Fruit fly (Drosophila melanogaster) whole organism: ENCODE results near the gene ND-B16.6.

Experiments
- CG8478 ChIP-seq: fragments of >200 bp; optimal IDR thresholded peaks from 2 replicates; lab custom pipeline; 2018; ENCODE audit warnings: inconsistent platforms
- Dll ChIP-seq: fragments of >200 bp; optimal IDR thresholded peaks from 2 replicates; lab custom pipeline; 2017
- EcR ChIP-seq, 2 experiments: fragments of >200 bp; optimal IDR thresholded peaks; 2 replicates each; lab custom pipeline; 2017; ENCODE audit warnings: missing biosample characterization in 2 of 2, missing genetic modification characterization in 2 of 2, missing genetic modification reagents in 2 of 2
- pan ChIP-seq: fragments of >200 bp; optimal IDR thresholded peaks from 2 replicates; lab custom pipeline; 2017
- psq ChIP-seq: fragments of >200 bp; optimal IDR thresholded peaks from 2 replicates; lab custom pipeline; 2017
- usp ChIP-seq: fragments of >200 bp; optimal IDR thresholded peaks from 2 replicates; lab custom pipeline; 2017; ENCODE audit warnings: missing biosample characterization, missing genetic modification characterization, mixed read lengths

dm6 chrX:6341678-6342077 lies 8.5 kb downstream of the ND-B16.6 start:
- TF ChIP-seq CG8478 (lab: Kevin White, UChicago) = no peak
- no peak for TF ChIP-seq pan
- TF ChIP-seq usp (GFP tag; lab: Kevin White, UChicago) = no peak
- no peak for TF ChIP-seq psq (lab: Kevin White, UChicago)
- TF ChIP-seq Dll = no peak
- TF ChIP-seq EcR (GFP tag; optimal IDR thresholded peaks at IDR 0.05; lab: Kevin White, UChicago) = no peak
